Fruit fly (Drosophila melanogaster) Kc167 (cell line): ENCODE data around the gene w-cup.

Source experiments
- Myc ChIP-seq: fragments of >200 bp; optimal IDR thresholded peaks from 2 replicates; lab custom pipeline; 2017; ENCODE audit warnings: missing external identifiers
- h ChIP-seq: fragments of >200 bp; optimal IDR thresholded peaks from 3 replicates; lab custom pipeline; 2018; ENCODE audit warnings: missing external identifiers
- insv ChIP-seq: fragments of >200 bp; optimal IDR thresholded peaks from 3 replicates; lab custom pipeline; 2018; ENCODE audit warnings: missing external identifiers
- psq ChIP-seq: fragments of >200 bp; optimal IDR thresholded peaks from 2 replicates; lab custom pipeline; 2017; ENCODE audit warnings: missing external identifiers

- TF ChIP-seq Myc, result no peak
- no peak for TF ChIP-seq insv (lab: Kevin White, UChicago)
- no peak for TF ChIP-seq h (lab: Kevin White, UChicago)
- TF ChIP-seq psq (lab: Kevin White, UChicago), result no peak
These were observed at the start of gene w-cup for dm6 chr2L:10577692-10578091.
